Worm (Caenorhabditis elegans): ENCODE results near the gene R102.10.

ce11 chrIV:10680379-10680778, 24.9 kb upstream of the R102.10 start, which contains the start of gene K08C7.4:
- TF ChIP-seq ama-1 (optimal IDR thresholded peaks at IDR 0.05) (no peak), nhr-25 (tag; optimal IDR thresholded peaks at IDR 0.05; ENCODE audit: borderline replicate concordance, insufficient read depth) (no peak), ztf-11 (tag; optimal IDR thresholded peaks at IDR 0.05) (no peak), hlh-30 (tag; optimal IDR thresholded peaks at IDR 0.05; ENCODE audit: insufficient read depth) (no peak), jun-1 (tag; optimal IDR thresholded peaks at IDR 0.05) (no peak), F49E8.2 (tag; optimal IDR thresholded peaks at IDR 0.05; ENCODE audit: borderline replicate concordance) (no peak), mdl-1 (tag; optimal IDR thresholded peaks at IDR 0.05) (no peak), mxl-3 (GFP tag; optimal IDR thresholded peaks at IDR 0.05) (no peak)
